Worm (Caenorhabditis elegans) whole organism, L4/young adult: ENCODE data around the gene W06E11.1.

Experiments
- W03F9.2 ChIP-seq: fragments of 150-350 bp; optimal IDR thresholded peaks from 2 replicates; lab custom pipeline; 2014; ENCODE audit warnings: missing biosample characterization, missing genetic modification characterization
- dao-5 ChIP-seq: sonication (generic microtip); optimal IDR thresholded peaks from 2 replicates; lab custom pipeline; 2016; ENCODE audit warnings: missing genotype, missing genetic modification characterization, moderate library complexity, missing compliant biosample characterization
- him-1 ChIP-seq: sonication (generic microtip); optimal IDR thresholded peaks from 2 replicates; lab custom pipeline; 2016; ENCODE audit warnings: missing genotype, missing genetic modification reagents, missing genetic modification characterization, missing compliant biosample characterization

W06E11.1 gene

DNA sequence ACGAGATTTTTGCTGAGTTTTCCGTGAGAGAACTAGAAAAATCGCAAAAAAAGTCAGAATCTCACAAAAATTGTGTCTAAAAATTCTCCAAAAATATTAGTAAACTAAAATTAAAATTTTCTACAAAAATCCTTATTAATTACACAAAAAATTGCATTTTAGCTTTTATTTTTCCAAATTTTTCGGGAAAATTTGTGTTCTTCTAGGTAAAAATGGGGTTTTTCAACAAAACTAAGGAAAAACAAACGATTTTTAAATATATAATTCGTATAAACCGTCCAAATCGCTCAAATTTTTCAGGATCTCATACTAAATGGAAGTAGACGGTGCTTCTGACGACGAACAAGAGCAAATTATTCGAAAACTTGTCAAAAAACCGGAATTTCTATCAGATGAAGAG lies at the start of gene W06E11.1:
TSS of gene W06E11.1 (plus strand) at position 301 of the 400 bp plus-strand sequence.
- TF ChIP-seq dao-5 (tag; lab: Kevin White, UChicago) = no peak

DNA sequence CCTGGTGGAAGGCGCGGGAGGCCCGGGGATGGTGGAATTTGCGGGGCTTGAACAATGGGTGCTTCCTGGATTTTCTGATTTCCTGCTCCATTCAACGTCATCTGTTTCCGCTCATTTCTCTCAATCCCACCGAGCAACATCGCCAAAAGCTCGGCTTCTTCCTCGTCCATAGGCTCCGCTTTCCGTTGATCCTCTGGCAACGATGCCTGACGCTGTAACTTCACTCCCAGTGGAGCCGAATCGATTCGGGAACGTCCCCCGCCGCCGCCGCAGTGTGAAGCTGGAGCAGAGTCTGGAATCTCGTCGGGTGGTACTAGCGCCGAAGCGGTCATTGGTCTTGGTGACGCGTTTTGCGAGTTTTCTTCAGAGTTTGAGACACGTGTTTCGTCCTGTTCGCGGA lies 46.4 kb upstream of the W06E11.1 start:
- TF ChIP-seq him-1 = no peak
- TF ChIP-seq W03F9.2 (tag; lab: Kevin White, UChicago) = no peak
- TF ChIP-seq dao-5 (tag; lab: Kevin White, UChicago) = no peak

DNA sequence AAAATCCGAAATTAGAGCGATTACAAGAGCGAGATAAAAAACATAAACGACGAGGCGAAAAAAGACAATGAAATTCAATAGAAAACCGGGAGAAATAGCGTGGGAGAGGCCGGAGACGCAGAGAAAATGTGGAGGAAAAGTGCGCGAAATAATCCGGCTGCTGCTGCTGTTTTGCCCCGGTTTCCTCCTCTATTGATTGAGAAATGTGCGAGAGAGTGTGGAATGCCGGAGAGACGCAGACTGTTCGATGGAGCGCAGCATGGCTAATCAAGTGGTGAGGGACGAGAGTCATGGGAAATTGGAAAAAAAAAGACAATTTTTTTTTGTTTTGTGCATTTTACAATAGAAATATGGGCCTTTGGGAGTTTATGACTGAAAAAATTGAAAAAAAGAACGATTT lies 43.7 kb upstream of the W06E11.1 start:
- TF ChIP-seq dao-5 (tag; lab: Kevin White, UChicago) (no peak), W03F9.2 (tag; lab: Kevin White, UChicago) (peak; percentile 42), him-1 (no peak)

DNA sequence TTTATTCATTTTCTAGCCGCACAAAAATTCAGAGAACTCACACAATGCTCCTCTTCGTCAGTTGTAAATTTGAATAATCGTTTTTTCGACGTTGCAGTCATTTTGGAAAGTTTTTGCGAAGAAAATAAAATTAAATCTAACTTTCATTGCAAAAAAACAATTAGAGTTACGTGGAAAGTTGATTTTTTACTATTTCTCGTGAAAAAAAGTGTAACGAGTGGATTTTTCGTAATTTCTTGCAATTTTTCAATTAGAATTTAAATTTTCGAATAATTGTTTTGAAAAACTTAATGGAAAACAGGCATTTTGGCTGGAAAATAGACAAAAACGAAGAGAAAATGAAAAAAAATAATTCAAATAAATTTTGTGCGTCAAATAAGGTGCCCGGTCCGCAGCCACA lies 43.2 kb upstream of the W06E11.1 start, which contains the start of gene Y55B1AR.2:
TSS of gene Y55B1AR.2 (minus strand) at position 101 of the 400 bp plus-strand sequence.
- no peak for TF ChIP-seq him-1
- no peak for TF ChIP-seq W03F9.2 (tag; lab: Kevin White, UChicago)
- no peak for TF ChIP-seq dao-5 (tag; lab: Kevin White, UChicago)

DNA sequence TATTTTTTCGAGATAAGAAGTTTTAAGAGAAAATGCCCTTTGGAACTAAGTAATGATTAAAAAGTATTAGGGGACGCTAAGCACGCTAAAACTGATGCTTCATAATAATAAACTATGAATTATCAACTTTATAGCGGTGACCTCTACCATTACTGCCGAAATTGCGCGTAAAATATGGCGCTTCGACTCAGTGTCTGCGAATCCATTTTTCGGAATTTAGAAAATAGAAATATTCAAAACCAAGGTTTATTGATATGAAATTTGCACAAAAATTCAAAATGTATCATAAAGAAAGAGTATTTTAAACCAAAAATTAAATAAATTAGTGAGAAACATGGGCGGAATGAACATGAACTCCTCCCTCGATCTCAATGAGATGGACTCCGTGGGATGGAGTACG lies 42.6 kb upstream of the W06E11.1 start:
- TF ChIP-seq W03F9.2 (tag; lab: Kevin White, UChicago) (no peak), him-1 (no peak), dao-5 (tag; lab: Kevin White, UChicago) (no peak)

DNA sequence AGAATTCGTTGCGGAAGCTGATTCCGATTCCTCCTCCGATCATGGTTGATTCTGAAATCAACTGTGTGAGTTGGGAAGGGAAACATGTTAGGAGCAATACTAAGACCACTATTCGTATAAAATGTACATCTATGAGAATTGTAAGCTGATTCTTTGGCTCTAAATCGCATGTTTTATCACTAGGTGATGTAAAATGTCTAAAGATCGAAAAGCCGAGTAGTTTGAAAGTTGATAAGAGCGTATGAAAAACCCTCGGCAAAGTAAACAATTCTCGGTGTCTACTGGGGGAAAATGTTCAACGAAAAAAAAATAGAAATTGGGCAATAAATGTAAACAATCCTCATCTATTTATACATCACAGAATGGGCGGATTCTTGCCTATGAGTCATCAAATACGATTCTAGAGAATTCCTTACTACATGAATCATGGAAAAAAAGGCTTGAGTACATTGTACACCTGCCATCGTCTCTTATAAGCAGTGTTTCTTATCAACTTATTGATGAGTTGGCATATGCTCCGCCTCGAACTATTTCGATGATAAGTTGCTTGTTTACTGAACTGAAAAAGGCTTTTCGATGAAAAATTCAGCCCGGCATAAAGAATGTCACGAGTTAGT lies 41.4 kb upstream of the W06E11.1 start, which contains the start of gene lec-6:
TSS of gene lec-6 (minus strand) at position 51 of the 617 bp plus-strand sequence.
- TF ChIP-seq dao-5 (tag; lab: Kevin White, UChicago) (no peak), W03F9.2 (tag; lab: Kevin White, UChicago) (no peak), him-1 (no peak)

DNA sequence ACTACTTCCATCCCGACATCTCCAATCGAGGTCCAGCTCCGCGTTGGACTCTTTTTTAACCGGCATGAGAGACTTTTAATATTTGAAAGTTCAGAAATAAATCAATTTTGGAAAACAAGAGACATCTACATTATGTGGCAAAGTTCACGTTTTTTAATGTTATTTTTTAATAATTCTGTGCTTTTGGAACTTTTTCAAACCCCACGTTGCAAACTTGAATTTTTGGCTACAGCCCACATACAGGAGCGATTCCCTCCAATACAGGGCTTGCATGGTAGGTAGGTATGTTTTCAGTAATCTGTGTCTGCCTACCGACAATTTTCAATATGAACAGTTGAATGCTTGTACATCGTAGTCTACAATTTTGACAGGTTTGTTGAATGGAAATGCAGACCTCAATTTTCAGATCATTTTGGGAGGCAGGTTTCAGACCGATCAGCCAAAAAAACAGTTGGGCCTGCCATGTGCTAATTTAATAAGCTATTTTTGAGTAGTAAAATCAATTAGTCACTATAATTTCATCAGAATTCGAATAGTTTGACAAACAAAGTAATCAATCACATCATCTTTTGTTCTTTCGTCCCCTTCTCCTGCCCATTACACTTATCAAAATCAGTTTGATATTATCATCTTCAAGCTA lies 36.3 kb upstream of the W06E11.1 start, which contains the start of the genes Y55B1AR.4 and ttr-7:
TSS of gene Y55B1AR.4 (minus strand) at position 101 of the 640 bp plus-strand sequence.
TSS of gene ttr-7 (plus strand) at position 590 of the 640 bp plus-strand sequence.
- no peak for TF ChIP-seq W03F9.2 (tag; lab: Kevin White, UChicago)

DNA sequence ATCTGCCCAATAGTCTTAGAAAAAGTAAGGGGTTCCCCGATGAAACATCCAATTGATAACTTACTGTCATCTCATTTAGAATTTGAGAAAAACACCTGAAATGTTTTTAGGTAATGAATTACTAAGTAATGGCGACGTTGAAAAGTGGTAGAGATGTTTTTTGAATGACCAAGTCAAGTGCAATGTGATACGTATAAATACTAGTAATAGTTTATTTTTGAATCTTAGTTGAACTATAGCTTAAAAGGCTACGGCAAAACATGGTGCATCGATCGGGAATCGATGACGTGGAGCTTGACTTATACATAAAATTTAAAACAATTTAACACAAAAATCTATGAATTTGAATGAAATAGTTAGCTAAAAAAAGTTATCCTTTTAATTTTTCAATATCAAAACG lies 32.3 kb upstream of the W06E11.1 start, which contains the start of gene best-17:
TSS of gene best-17 (minus strand) at position 101 of the 400 bp plus-strand sequence.
- TF ChIP-seq W03F9.2 (tag; lab: Kevin White, UChicago) (no peak), him-1 (no peak), dao-5 (tag; lab: Kevin White, UChicago) (no peak)

DNA sequence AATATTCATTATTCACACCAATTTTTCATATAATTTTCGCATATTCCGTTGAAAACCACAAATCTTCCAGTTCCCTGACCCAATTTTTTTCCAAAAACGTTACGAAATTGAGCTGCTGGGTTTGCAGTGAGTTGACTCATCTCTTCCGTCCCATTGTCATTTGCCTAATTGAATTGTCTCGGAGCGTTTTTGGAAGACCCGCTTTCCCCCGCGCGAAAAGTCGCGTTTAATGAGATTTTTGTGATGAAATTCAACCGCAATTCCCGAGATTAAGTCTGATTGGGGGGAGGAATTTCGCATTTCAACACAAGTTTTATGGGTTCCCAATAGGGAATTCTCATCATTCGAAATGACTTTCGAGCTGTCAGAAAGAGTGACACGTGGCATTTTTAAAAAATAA lies 30.0 kb upstream of the W06E11.1 start:
- TF ChIP-seq dao-5 (tag; lab: Kevin White, UChicago) (no peak), W03F9.2 (tag; lab: Kevin White, UChicago) (no peak), him-1 (no peak)

DNA sequence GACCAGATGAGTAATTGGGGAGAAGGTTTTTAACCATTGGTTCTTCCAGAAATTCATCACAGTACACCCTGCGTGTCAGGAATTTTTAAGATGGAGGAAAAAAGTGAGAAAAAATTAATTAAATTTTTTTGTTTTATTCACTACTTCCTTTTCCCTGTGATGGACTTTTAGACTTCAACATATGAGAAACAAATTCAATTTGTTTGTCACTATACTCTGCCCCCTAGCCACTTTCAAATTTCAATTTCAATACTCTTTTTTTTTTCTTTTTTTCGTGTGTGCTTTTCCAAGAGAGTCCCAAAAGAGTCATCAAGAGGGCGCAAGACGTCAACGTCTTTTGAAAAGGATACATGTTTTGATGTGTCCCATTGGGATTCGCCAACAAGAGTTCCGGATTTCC lies 29.1 kb upstream of the W06E11.1 start:
- TF ChIP-seq W03F9.2 (tag; lab: Kevin White, UChicago) = no peak
- TF ChIP-seq dao-5 (tag; lab: Kevin White, UChicago) = no peak
- no peak for TF ChIP-seq him-1

DNA sequence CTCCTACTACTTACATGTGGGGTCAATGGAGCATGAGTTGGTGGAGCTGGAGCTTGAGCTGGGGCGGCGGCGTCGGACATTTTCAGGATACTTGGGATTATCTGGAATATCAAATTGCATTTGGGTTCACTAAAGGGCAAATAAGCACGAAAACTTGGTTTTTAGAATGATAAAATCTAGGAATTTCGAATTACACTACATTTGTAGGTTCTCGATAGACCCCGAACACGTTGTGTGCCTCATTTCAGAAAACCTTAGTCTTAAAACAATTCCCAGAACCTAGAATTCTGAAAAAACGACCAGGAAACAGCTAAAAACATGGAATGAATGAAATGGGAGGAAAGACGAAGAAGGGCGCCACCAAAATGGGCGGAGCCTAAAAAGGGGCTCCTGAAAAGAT lies 27.4 kb upstream of the W06E11.1 start, which contains the start of gene T19C3.3:
TSS of gene T19C3.3 (minus strand) at position 101 of the 400 bp plus-strand sequence.
- TF ChIP-seq W03F9.2 (tag; lab: Kevin White, UChicago) = no peak
- no peak for TF ChIP-seq him-1
- no peak for TF ChIP-seq dao-5 (tag; lab: Kevin White, UChicago)

DNA sequence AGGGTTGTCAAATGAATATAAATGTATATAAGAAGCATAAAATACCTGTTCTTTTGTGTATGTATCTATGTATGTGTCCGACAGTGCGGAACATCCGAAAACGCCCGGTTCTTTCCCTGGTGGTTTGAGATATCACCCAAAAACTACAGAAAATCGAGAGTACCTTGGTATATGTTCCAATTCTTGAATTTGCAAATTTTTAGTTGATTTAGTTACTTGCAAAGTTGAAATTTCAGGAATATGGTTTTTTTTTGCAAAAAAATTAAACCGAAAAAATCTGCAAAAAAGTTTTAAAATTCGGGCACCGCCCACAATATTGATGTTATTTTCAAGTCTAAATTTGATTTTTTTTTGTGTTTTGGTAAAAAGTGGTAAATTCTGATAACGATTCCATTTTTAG lies 24.4 kb upstream of the W06E11.1 start, which contains the start of gene T19C3.2:
TSS of gene T19C3.2 (minus strand) at position 101 of the 400 bp plus-strand sequence.
- TF ChIP-seq W03F9.2 (tag; lab: Kevin White, UChicago) (no peak), dao-5 (tag; lab: Kevin White, UChicago) (no peak), him-1 (no peak)

DNA sequence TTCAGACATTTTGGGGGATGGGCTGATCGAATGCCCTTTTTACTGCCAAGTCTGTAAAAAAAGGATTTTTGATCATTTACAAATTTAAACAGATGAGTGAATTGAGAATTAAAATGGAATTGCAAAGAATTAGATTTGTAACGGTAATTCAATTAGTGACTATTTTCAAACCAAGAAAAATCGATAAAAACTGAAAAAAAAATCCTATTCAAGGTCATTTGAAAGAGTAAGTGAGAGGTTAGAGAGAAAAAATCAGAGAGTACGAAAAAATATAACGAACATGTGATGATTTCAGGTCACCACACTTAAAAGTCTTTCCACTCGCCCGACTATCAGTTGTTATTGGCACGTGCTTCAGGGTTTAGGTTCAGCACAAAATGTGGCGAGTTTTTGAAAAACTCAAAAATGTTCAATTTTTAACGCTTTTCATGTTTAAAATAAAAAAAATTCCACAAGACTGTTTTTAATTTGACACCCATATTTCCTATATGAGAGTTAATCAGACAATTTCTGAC lies 21.6 kb upstream of the W06E11.1 start, which contains the start of gene T19C3.4:
TSS of gene T19C3.4 (minus strand) at position 51 of the 515 bp plus-strand sequence.
- TF ChIP-seq him-1 (no peak), W03F9.2 (tag; lab: Kevin White, UChicago) (no peak), dao-5 (tag; lab: Kevin White, UChicago) (no peak)

DNA sequence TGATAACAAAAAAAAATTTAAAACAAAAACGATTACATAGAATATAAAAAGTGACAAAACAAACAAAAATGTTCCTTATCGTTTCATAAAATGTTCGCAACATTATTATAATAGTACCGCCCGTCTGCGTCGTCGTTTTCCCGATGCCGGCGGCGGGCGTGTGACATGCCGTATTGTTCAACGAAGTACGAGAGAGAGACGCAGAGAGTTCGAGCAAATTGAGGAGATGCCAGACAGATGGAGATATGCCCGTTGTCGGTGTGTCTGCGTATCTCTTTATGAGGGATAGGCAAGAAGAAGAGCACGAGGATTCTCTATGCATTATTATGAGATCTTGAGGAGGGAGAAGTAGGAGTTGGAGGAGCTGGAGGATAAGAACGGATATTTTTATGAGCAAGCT lies 18.1 kb upstream of the W06E11.1 start:
- TF ChIP-seq W03F9.2 (tag; lab: Kevin White, UChicago) (peak; percentile 59), him-1 (peak; percentile 15), dao-5 (tag; lab: Kevin White, UChicago) (no peak)
